Worm (Caenorhabditis elegans): Measurements from ENCODE around the gene ltah-1.2.

ltah-1.2 gene

ce11 chrIV:3628896-3629641, 16.2 kb upstream of the ltah-1.2 start:
- TF ChIP-seq nhr-76 (tag; optimal IDR thresholded peaks at IDR 0.05) (no peak), ceh-28 (tag; optimal IDR thresholded peaks at IDR 0.05) (peak; percentile 81)

- no peak for TF ChIP-seq unc-62 (GFP tag; optimal IDR thresholded peaks at IDR 0.05)
- peak; percentile 25 for TF ChIP-seq nfya-1 (tag; optimal IDR thresholded peaks at IDR 0.05; ENCODE audit: insufficient read depth)
- TF ChIP-seq fkh-10 (GFP tag; optimal IDR thresholded peaks at IDR 0.05) = peak; percentile 84
Measured at ce11 chrIV:3626447-3626846, 13.6 kb upstream of the ltah-1.2 start.

- TF ChIP-seq nhr-237 (tag; optimal IDR thresholded peaks at IDR 0.05) (no peak), egl-27 (tag; optimal IDR thresholded peaks at IDR 0.05) (no peak), mml-1 (tag; optimal IDR thresholded peaks at IDR 0.05) (no peak), pha-4 (tag; optimal IDR thresholded peaks at IDR 0.05) (no peak), pqm-1 (tag; optimal IDR thresholded peaks at IDR 0.05) (no peak), sea-2 (GFP tag; optimal IDR thresholded peaks at IDR 0.05) (no peak), elt-2 (tag; optimal IDR thresholded peaks at IDR 0.05) (no peak), hmg-11 (tag; optimal IDR thresholded peaks at IDR 0.05) (no peak), ZK546.5 (tag; optimal IDR thresholded peaks at IDR 0.05) (no peak), eor-1 (tag; optimal IDR thresholded peaks at IDR 0.05) (no peak), ceh-28 (tag; optimal IDR thresholded peaks at IDR 0.05) (no peak), elt-1 (tag; optimal IDR thresholded peaks at IDR 0.05) (no peak), egl-5 (tag; optimal IDR thresholded peaks at IDR 0.05) (no peak), ceh-16 (tag; optimal IDR thresholded peaks at IDR 0.05) (no peak), nfya-1 (tag; optimal IDR thresholded peaks at IDR 0.05; ENCODE audit: insufficient read depth) (no peak), lsy-12 (tag; optimal IDR thresholded peaks at IDR 0.05) (no peak), unc-39 (tag; optimal IDR thresholded peaks at IDR 0.05) (no peak), ama-1 (optimal IDR thresholded peaks at IDR 0.05) (no peak), fkh-10 (GFP tag; optimal IDR thresholded peaks at IDR 0.05) (no peak)
Measured at ce11 chrIV:3624597-3624996, 11.7 kb upstream of the ltah-1.2 start, which contains the start of the genes cha-1 and unc-17. TSS of gene cha-1 (minus strand) at chrIV:3624697. TSS of gene unc-17 (minus strand) at chrIV:3624699.

ce11 chrIV:3621805-3622355, 9.0 kb upstream of the ltah-1.2 start:
- TF ChIP-seq ZK546.5 (tag; optimal IDR thresholded peaks at IDR 0.05) = no peak
- no peak for TF ChIP-seq nhr-76 (tag; optimal IDR thresholded peaks at IDR 0.05)
- TF ChIP-seq nhr-23 (tag; optimal IDR thresholded peaks at IDR 0.05) = no peak
- TF ChIP-seq tbx-2 (tag; optimal IDR thresholded peaks at IDR 0.05) = no peak
- no peak for TF ChIP-seq daf-12 (tag; optimal IDR thresholded peaks at IDR 0.05)
- TF ChIP-seq nhr-25 (tag; optimal IDR thresholded peaks at IDR 0.05) = no peak
- no peak for TF ChIP-seq ztf-4 (tag; optimal IDR thresholded peaks at IDR 0.05)
- TF ChIP-seq fkh-2 (tag; optimal IDR thresholded peaks at IDR 0.05) = no peak
- TF ChIP-seq elt-1 (tag; optimal IDR thresholded peaks at IDR 0.05) = no peak
- no peak for TF ChIP-seq nhr-237 (tag; optimal IDR thresholded peaks at IDR 0.05)
- TF ChIP-seq lin-39 (tag; optimal IDR thresholded peaks at IDR 0.05) = no peak
- TF ChIP-seq nhr-12 (tag; optimal IDR thresholded peaks at IDR 0.05) = no peak

ce11 chrIV:3618719-3619118, 5.8 kb upstream of the ltah-1.2 start:
- no peak for TF ChIP-seq unc-62 (GFP tag; optimal IDR thresholded peaks at IDR 0.05)
- no peak for TF ChIP-seq nhr-43 (tag; optimal IDR thresholded peaks at IDR 0.05; ENCODE audit: poor library complexity, severe bottlenecking)
- no peak for TF ChIP-seq hmg-11 (tag; optimal IDR thresholded peaks at IDR 0.05)
- no peak for TF ChIP-seq egl-5 (tag; optimal IDR thresholded peaks at IDR 0.05)
- TF ChIP-seq daf-12 (tag; optimal IDR thresholded peaks at IDR 0.05) = no peak
- TF ChIP-seq elt-2 (tag; optimal IDR thresholded peaks at IDR 0.05) = no peak
- TF ChIP-seq ztf-11 (tag; optimal IDR thresholded peaks at IDR 0.05) = no peak
- TF ChIP-seq ceh-82 (tag; optimal IDR thresholded peaks at IDR 0.05) = no peak
- no peak for TF ChIP-seq aly-2 (tag; optimal IDR thresholded peaks at IDR 0.05)
- TF ChIP-seq ceh-9 (tag; optimal IDR thresholded peaks at IDR 0.05) = no peak
- TF ChIP-seq R02D3.7 (tag; optimal IDR thresholded peaks at IDR 0.05) = no peak
- no peak for TF ChIP-seq fkh-10 (GFP tag; optimal IDR thresholded peaks at IDR 0.05)
